Fruit fly (Drosophila melanogaster): ENCODE measurements around the gene lsn.

Gene lsn

DNA sequence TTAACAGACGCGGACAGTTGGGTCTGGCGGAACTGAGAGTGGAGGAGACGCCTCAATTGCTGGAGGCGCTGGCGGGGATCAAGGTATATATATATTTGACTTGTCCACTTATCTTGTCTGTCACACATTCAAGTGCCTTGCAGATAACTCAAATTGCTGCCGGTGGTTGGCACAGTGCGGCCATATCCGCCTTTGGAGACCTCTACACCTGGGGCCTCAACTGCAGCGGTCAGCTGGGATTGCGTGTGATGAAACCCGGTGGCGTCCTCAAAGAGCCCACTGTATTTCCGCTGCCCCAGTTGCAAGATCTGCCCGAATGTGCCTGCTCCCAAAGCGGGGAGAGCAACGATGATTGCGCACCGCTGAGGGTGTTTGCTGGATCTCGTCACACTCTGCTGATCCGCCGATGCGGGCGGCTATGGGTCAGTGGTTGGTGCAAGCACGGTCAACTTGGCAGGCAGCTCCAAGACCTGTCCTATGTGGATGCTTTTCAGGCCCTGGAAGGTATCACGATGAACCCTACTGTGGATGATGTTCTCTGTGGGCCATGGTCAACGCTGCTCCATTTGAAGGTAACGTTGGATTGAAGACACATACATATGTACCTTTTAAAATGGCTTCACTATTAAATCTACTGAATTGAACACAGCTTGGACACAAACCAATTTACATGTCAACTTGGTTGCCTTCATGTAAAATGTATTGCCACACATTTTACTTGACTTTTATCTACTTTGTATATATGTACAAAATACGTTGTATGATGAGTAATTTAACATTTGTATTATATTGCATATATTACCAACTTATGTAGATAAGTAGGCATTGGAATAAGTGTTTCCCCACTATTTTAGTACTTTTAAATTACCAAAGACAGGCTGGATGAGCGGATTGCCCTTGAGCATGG lies 24.0 kb downstream of the lsn start, which contains the start of gene CG43844 (continued):
- TF ChIP-seq ci (GFP tag; IDR thresholded peaks at IDR 0.05) (0 out of 3 replicates have a peak, but pooled peaks have one; percentile 42), Hr39 (optimal IDR thresholded peaks at IDR 0.05) (no peak), H2.0 (GFP tag; IDR thresholded peaks at IDR 0.05) (no peak), fd64A (GFP tag; optimal IDR thresholded peaks at IDR 0.05) (no peak), aop (GFP tag; IDR thresholded peaks at IDR 0.05) (no peak), CG3995 (GFP tag; optimal IDR thresholded peaks at IDR 0.05) (no peak), CG12299 (tag; optimal IDR thresholded peaks at IDR 0.05) (no peak), cg (GFP tag; optimal IDR thresholded peaks at IDR 0.05) (peak; percentile 40), CG1602 (GFP tag; optimal IDR thresholded peaks at IDR 0.05) (no peak), CG12236 (GFP tag; optimal IDR thresholded peaks at IDR 0.05) (no peak), CG30431 (GFP tag; optimal IDR thresholded peaks at IDR 0.05) (no peak), kah (GFP tag; optimal IDR thresholded peaks at IDR 0.05) (no peak), Abd-B (GFP tag; optimal IDR thresholded peaks at IDR 0.05) (no peak), CG7928 (GFP tag; optimal IDR thresholded peaks at IDR 0.05) (no peak), exex (tag; optimal IDR thresholded peaks at IDR 0.05) (peak; percentile 1), CG12942 (GFP tag; optimal IDR thresholded peaks at IDR 0.05) (no peak), luna (GFP tag; optimal IDR thresholded peaks at IDR 0.05) (no peak), CG12219 (GFP tag; optimal IDR thresholded peaks at IDR 0.05) (no peak), CG31441 (GFP tag; IDR thresholded peaks at IDR 0.05) (no peak), CG32532 (GFP tag; IDR thresholded peaks at IDR 0.05) (0 out of 2 replicates have a peak, but pooled peaks have one; percentile 4), Opbp (GFP tag; IDR thresholded peaks at IDR 0.05; ENCODE audit: partially characterized antibody) (peak; percentile 54; the same call in 2 of the 3 replicates), sens (GFP tag) (peak; percentile 52), CG10147 (GFP tag; optimal IDR thresholded peaks at IDR 0.05) (no peak), Sry-δ (GFP tag; optimal IDR thresholded peaks at IDR 0.05) (peak; percentile 2), CG10267 (tag; optimal IDR thresholded peaks at IDR 0.05) (peak; percentile 19), sd (tag; optimal IDR thresholded peaks at IDR 0.05) (no peak), TFAM (GFP tag; optimal IDR thresholded peaks at IDR 0.05) (no peak)

- TF ChIP-seq sima (GFP tag; optimal IDR thresholded peaks at IDR 0.05) (no peak), amos (GFP tag; IDR thresholded peaks at IDR 0.05; ENCODE audit: partially characterized antibody) (no peak), CG8281 (tag; optimal IDR thresholded peaks at IDR 0.05) (peak; percentile 83), bbx (GFP tag; IDR thresholded peaks at IDR 0.05; ENCODE audit: partially characterized antibody) (no peak), CG2120 (GFP tag; optimal IDR thresholded peaks at IDR 0.05) (no peak), CG14667 (GFP tag; IDR thresholded peaks at IDR 0.05) (no peak), stwl (tag; optimal IDR thresholded peaks at IDR 0.05) (no peak)
Observed at dm6 chr3R:21889945-21890344, 25.0 kb downstream of the lsn start.

dm6 chr3R:21890739-21891138 lies 25.8 kb downstream of the lsn start:
- no peak for TF ChIP-seq Meics (GFP tag; optimal IDR thresholded peaks at IDR 0.05)
- no peak for TF ChIP-seq CG4854 (GFP tag; optimal IDR thresholded peaks at IDR 0.05)
- TF ChIP-seq Drgx (GFP tag; IDR thresholded peaks at IDR 0.05): peak; percentile 26; the same call in 1 of the 2 replicates
